Worm (Caenorhabditis elegans) whole organism, young adult: ENCODE results near the gene twk-33.

Source experiments
- snpc-3.4 ChIP-seq: sonication (generic microtip); optimal IDR thresholded peaks from 2 replicates; lab custom pipeline; 2017; ENCODE audit warnings: missing genetic modification characterization, mild to moderate bottlenecking, missing compliant biosample characterization, antibody characterized with exemption, moderate library complexity, missing genotype, missing genetic modification reagents
- unc-62 ChIP-seq: fragments of 150-350 bp; optimal IDR thresholded peaks from 2 replicates; lab custom pipeline; 2014; ENCODE audit warnings: missing biosample characterization, missing genetic modification reagents, missing genetic modification characterization

DNA sequence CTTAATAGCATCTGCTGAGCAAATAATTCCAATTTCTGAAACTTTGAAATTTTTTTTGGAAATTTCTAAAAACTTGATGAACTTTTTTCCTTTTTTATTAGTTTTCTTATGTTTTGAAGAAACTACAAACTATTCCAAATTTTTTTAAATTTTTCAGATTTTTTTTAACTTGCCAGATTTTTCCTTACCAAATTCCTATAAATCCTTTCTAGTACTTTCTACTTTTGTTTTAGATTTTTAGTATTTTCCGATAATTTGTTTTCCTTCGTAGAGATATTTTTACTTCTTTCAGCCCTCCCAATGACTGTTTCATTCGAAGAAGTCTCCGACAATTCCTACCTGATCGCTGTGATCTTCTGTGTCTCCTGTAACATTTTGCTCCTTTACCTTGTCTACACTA lies 4.5 kb upstream of the twk-33 start, which contains the start of gene str-77:
- TF ChIP-seq snpc-3.4 (tag; lab: Kevin White, UChicago) (no peak), unc-62 (GFP tag; lab: Kevin White, UChicago) (no peak)
